Worm (Caenorhabditis elegans) whole organism, L4/young adult: ENCODE results near the gene F58B4.5.

Experiments used
- W03F9.2 ChIP-seq: fragments of 150-350 bp; optimal IDR thresholded peaks from 2 replicates; lab custom pipeline; 2014; ENCODE audit warnings: missing biosample characterization, missing genetic modification characterization
- dao-5 ChIP-seq: sonication (generic microtip); optimal IDR thresholded peaks from 2 replicates; lab custom pipeline; 2016; ENCODE audit warnings: missing genotype, missing genetic modification characterization, moderate library complexity, missing compliant biosample characterization
- him-1 ChIP-seq: sonication (generic microtip); optimal IDR thresholded peaks from 2 replicates; lab custom pipeline; 2016; ENCODE audit warnings: missing genotype, missing genetic modification reagents, missing genetic modification characterization, missing compliant biosample characterization

- TF ChIP-seq dao-5 (tag; lab: Kevin White, UChicago) (no peak), W03F9.2 (tag; lab: Kevin White, UChicago) (no peak), him-1 (tag; lab: Kevin White, UChicago) (no peak)
Measured at ce11 chrV:10898629-10899028, 33.9 kb upstream of the F58B4.5 start.
